Worm (Caenorhabditis elegans): ENCODE measurements around the gene fbxb-52.

ce11 chrII:1501614-1502355 is 48.6 kb downstream of the fbxb-52 start:
- TF ChIP-seq ceh-16 (tag; optimal IDR thresholded peaks at IDR 0.05), result no peak
- no peak for TF ChIP-seq elt-1 (tag; optimal IDR thresholded peaks at IDR 0.05)
- no peak for TF ChIP-seq nhr-25 (tag; optimal IDR thresholded peaks at IDR 0.05)
- no peak for TF ChIP-seq alr-1 (tag; optimal IDR thresholded peaks at IDR 0.05)
- peak; percentile 27 for TF ChIP-seq unc-62 (GFP tag; optimal IDR thresholded peaks at IDR 0.05)
- peak in 1 of 2 experiments; percentile 56 for TF ChIP-seq lsy-2 (tag; optimal IDR thresholded peaks at IDR 0.05)
- TF ChIP-seq nhr-6 (tag; optimal IDR thresholded peaks at IDR 0.05), result no peak
- no peak for TF ChIP-seq ama-1 (optimal IDR thresholded peaks at IDR 0.05)
- TF ChIP-seq ZK546.5 (tag; optimal IDR thresholded peaks at IDR 0.05), result no peak

All from whole organism, L2 larva.